Fruit fly (Drosophila melanogaster) whole organism, embryonic: ENCODE measurements around the gene CG14537.

ENCODE experiments used
- CG11560 ChIP-seq: fragments of 200-800 bp; sonication (Bioruptor generic); IDR thresholded peaks from 3 replicates; pipeline ENCODE4 v1.3.6; 2022; ENCODE audit warnings: missing biosample characterization, missing genetic modification characterization
- CG13287 ChIP-seq: fragments of 200-800 bp; sonication (Bioruptor generic); IDR thresholded peaks from 2 replicates; pipeline ENCODE4 v1.3.6; 2022; ENCODE audit warnings: missing biosample characterization, missing genetic modification characterization; ENCODE audit not compliant: partially characterized antibody
- CG13296 ChIP-seq: fragments of 200-800 bp; sonication (Bioruptor generic); optimal IDR thresholded peaks from 3 replicates; lab custom pipeline; 2018; ENCODE audit warnings: missing biosample characterization, mild to moderate bottlenecking, missing genetic modification characterization
- CG14860 ChIP-seq: fragments of 200-800 bp; sonication (Bioruptor generic); IDR thresholded peaks from 3 replicates; pipeline ENCODE4 v1.3.6; 2022; ENCODE audit warnings: missing biosample characterization, missing genetic modification characterization; ENCODE audit not compliant: partially characterized antibody
- CG2199 ChIP-seq: fragments of 200-800 bp; sonication (Bioruptor generic); IDR thresholded peaks from 3 replicates; pipeline ENCODE4 v1.3.6; 2022; ENCODE audit warnings: missing biosample characterization, missing genetic modification characterization
- CG2678 ChIP-seq: fragments of 200-800 bp; sonication (Bioruptor generic); optimal IDR thresholded peaks from 3 replicates; lab custom pipeline; 2019; ENCODE audit warnings: missing biosample characterization, mild to moderate bottlenecking, missing genetic modification characterization, moderate library complexity
- CG30403 ChIP-seq: fragments of 200-800 bp; sonication (Bioruptor generic); optimal IDR thresholded peaks from 3 replicates; lab custom pipeline; 2016; ENCODE audit warnings: missing biosample characterization, missing genetic modification characterization
- CG31441 ChIP-seq: fragments of 200-800 bp; sonication (Bioruptor generic); IDR thresholded peaks from 2 replicates; pipeline ENCODE4 v1.3.6; 2022; ENCODE audit warnings: missing biosample characterization, missing genetic modification characterization
- CG4360 ChIP-seq: fragments of 200-800 bp; sonication (Bioruptor generic); IDR thresholded peaks from 2 replicates; pipeline ENCODE4 v1.3.6; 2022; ENCODE audit warnings: missing biosample characterization, missing genetic modification characterization
- CG4424 ChIP-seq: fragments of 200-800 bp; sonication (Bioruptor generic); optimal IDR thresholded peaks from 3 replicates; lab custom pipeline; 2016; ENCODE audit warnings: missing biosample characterization, missing genetic modification characterization
- CG6254 ChIP-seq: fragments of 200-800 bp; sonication (Bioruptor generic); optimal IDR thresholded peaks from 3 replicates; lab custom pipeline; 2017; ENCODE audit warnings: mild to moderate bottlenecking, missing biosample characterization, missing genetic modification reagents, missing genetic modification characterization
- CG7839 ChIP-seq: fragments of 200-800 bp; sonication (Bioruptor generic); optimal IDR thresholded peaks from 3 replicates; lab custom pipeline; 2018; ENCODE audit warnings: missing biosample characterization, mild to moderate bottlenecking, missing genetic modification characterization, moderate library complexity
- CG9609 ChIP-seq: fragments of 200-800 bp; sonication (Bioruptor generic); optimal IDR thresholded peaks from 3 replicates; lab custom pipeline; 2016; ENCODE audit warnings: missing biosample characterization, missing genetic modification characterization
- CG9876 ChIP-seq: fragments of 200-800 bp; sonication (Bioruptor generic); optimal IDR thresholded peaks from 2 replicates; lab custom pipeline; 2016; ENCODE audit warnings: missing biosample characterization, missing genetic modification characterization
- CHES-1-like ChIP-seq: fragments of 200-800 bp; sonication (Bioruptor generic); optimal IDR thresholded peaks from 2 replicates; lab custom pipeline; 2016; ENCODE audit warnings: missing biosample characterization, missing genetic modification characterization
- Dek ChIP-seq: fragments of 200-800 bp; sonication (Bioruptor generic); optimal IDR thresholded peaks from 3 replicates; lab custom pipeline; 2019; ENCODE audit warnings: missing biosample characterization, mild to moderate bottlenecking, missing genetic modification characterization, moderate library complexity
- E2f2 ChIP-seq: fragments of 200-800 bp; sonication (Bioruptor generic); IDR thresholded peaks from 2 replicates; pipeline ENCODE4 v1.3.6; 2022; ENCODE audit warnings: missing biosample characterization, missing genetic modification characterization
- Fer3 ChIP-seq: fragments of 200-800 bp; sonication (Bioruptor generic); optimal IDR thresholded peaks from 2 replicates; lab custom pipeline; 2018; ENCODE audit warnings: missing biosample characterization, mild to moderate bottlenecking, missing genetic modification characterization, moderate library complexity
- HLH3B ChIP-seq: fragments of 200-800 bp; sonication (Bioruptor generic); IDR thresholded peaks from 2 replicates; pipeline ENCODE4 v1.3.6; 2022; ENCODE audit warnings: missing biosample characterization, missing genetic modification characterization
- HLH54F ChIP-seq: fragments of 200-800 bp; sonication (Bioruptor generic); optimal IDR thresholded peaks from 3 replicates; lab custom pipeline; 2016; ENCODE audit warnings: missing biosample characterization, missing genetic modification characterization
- Hmx ChIP-seq: fragments of 200-800 bp; sonication (Bioruptor generic); optimal IDR thresholded peaks from 2 replicates; lab custom pipeline; 2016; ENCODE audit warnings: missing biosample characterization, missing genetic modification characterization
- Med ChIP-seq: fragments of 200-800 bp; sonication (Bioruptor generic); peaks from one replicate; lab custom pipeline; 2016; ENCODE audit warnings: missing biosample characterization, missing genetic modification characterization, mild to moderate bottlenecking, inconsistent platforms, moderate library complexity
- Myb ChIP-seq: fragments of 200-800 bp; sonication (Bioruptor generic); optimal IDR thresholded peaks from 2 replicates; lab custom pipeline; 2016; ENCODE audit warnings: missing biosample characterization, missing genetic modification characterization
- Oaz ChIP-seq: fragments of 200-800 bp; sonication (Bioruptor generic); IDR thresholded peaks from 2 replicates; pipeline ENCODE4 v1.3.6; 2022; ENCODE audit warnings: missing biosample characterization, missing genetic modification characterization
- Oli ChIP-seq: fragments of 200-800 bp; sonication (Bioruptor generic); optimal IDR thresholded peaks from 2 replicates; lab custom pipeline; 2018; ENCODE audit warnings: missing biosample characterization, mild to moderate bottlenecking, missing genetic modification characterization, moderate library complexity
- Ravus ChIP-seq: fragments of 200-800 bp; sonication (Bioruptor generic); IDR thresholded peaks from 2 replicates; pipeline ENCODE4 v1.3.6; 2022; ENCODE audit warnings: missing biosample characterization, missing genetic modification characterization
- Rfx ChIP-seq: fragments of 200-800 bp; sonication (Bioruptor generic); IDR thresholded peaks from 2 replicates; pipeline ENCODE4 v1.3.6; 2022; ENCODE audit warnings: missing biosample characterization, missing genetic modification characterization
- Side ChIP-seq: fragments of 200-800 bp; sonication (Bioruptor generic); optimal IDR thresholded peaks from 2 replicates; lab custom pipeline; 2016; ENCODE audit warnings: missing biosample characterization, missing genetic modification characterization
- Sin3A ChIP-seq: fragments of >200 bp; optimal IDR thresholded peaks from 2 replicates; lab custom pipeline; 2018
- Tbp ChIP-seq: fragments of >200 bp; optimal IDR thresholded peaks from 2 replicates; lab custom pipeline; 2018; ENCODE audit warnings: missing biosample characterization, missing genetic modification characterization
- Trl ChIP-seq, 3 experiments: fragments of >200 bp in 2 of 3; fragments of 200-800 bp in 1 of 3; sonication (Bioruptor generic) in 1 of 3; optimal IDR thresholded peaks; 2 replicates in 1 of 3; 3 replicates in 2 of 3; lab custom pipeline; 2016 to 2017; ENCODE audit warnings: missing biosample characterization in 1 of 3, missing genetic modification characterization in 1 of 3
- Xbp1 ChIP-seq: fragments of 200-800 bp; sonication (Bioruptor generic); optimal IDR thresholded peaks from 3 replicates; lab custom pipeline; 2016; ENCODE audit warnings: missing biosample characterization, mild to moderate bottlenecking, missing genetic modification characterization
- Xrp1 ChIP-seq: fragments of 200-800 bp; sonication (Bioruptor generic); IDR thresholded peaks from 2 replicates; pipeline ENCODE4 v1.3.6; 2022; ENCODE audit warnings: missing biosample characterization, missing genetic modification characterization
- br ChIP-seq: fragments of >200 bp; optimal IDR thresholded peaks from 2 replicates; lab custom pipeline; 2017
- caup ChIP-seq: fragments of 200-800 bp; sonication (Bioruptor generic); optimal IDR thresholded peaks from 3 replicates; lab custom pipeline; 2017; ENCODE audit warnings: missing biosample characterization, mild to moderate bottlenecking, missing genetic modification characterization, moderate library complexity; ENCODE audit not compliant: severe bottlenecking
- chn ChIP-seq: fragments of 200-800 bp; sonication (Bioruptor generic); optimal IDR thresholded peaks from 2 replicates; lab custom pipeline; 2016; ENCODE audit warnings: missing biosample characterization, missing genetic modification characterization
- crol ChIP-seq: fragments of 200-800 bp; sonication (Bioruptor generic); IDR thresholded peaks from 2 replicates; pipeline ENCODE4 v1.3.6; 2022; ENCODE audit warnings: missing biosample characterization, missing genetic modification characterization
- crp ChIP-seq, 2 experiments: fragments of 200-800 bp; sonication (Bioruptor generic); optimal IDR thresholded peaks; 2 replicates in 1 of 2; 3 replicates in 1 of 2; lab custom pipeline; 2017; ENCODE audit warnings: missing biosample characterization in 2 of 2, missing genetic modification characterization in 2 of 2, mild to moderate bottlenecking in 1 of 2, moderate library complexity in 1 of 2
- dati ChIP-seq: fragments of 200-800 bp; sonication (Bioruptor generic); IDR thresholded peaks from 2 replicates; pipeline ENCODE4 v1.3.6; 2022; ENCODE audit warnings: missing biosample characterization, missing genetic modification characterization
- esg ChIP-seq: fragments of 200-800 bp; sonication (Bioruptor generic); conservative IDR thresholded peaks from 2 replicates; pipeline ENCODE4 v1.3.6; 2022; ENCODE audit warnings: missing biosample characterization, missing genetic modification characterization
- gem ChIP-seq: fragments of 200-800 bp; sonication (Bioruptor generic); optimal IDR thresholded peaks from 2 replicates; lab custom pipeline; 2019; ENCODE audit warnings: missing biosample characterization, mild to moderate bottlenecking, missing genetic modification characterization, moderate library complexity
- gro ChIP-seq: fragments of 200-800 bp; sonication (Bioruptor generic); optimal IDR thresholded peaks from 2 replicates; lab custom pipeline; 2016; ENCODE audit warnings: missing biosample characterization, missing genetic modification characterization
- hbn ChIP-seq: fragments of 200-800 bp; sonication (Bioruptor generic); IDR thresholded peaks from 2 replicates; pipeline ENCODE4 v1.3.6; 2022; ENCODE audit warnings: missing biosample characterization, missing genetic modification characterization; ENCODE audit not compliant: partially characterized antibody
- knrl ChIP-seq: fragments of 200-800 bp; sonication (Bioruptor generic); IDR thresholded peaks from 3 replicates; pipeline ENCODE4 v1.3.6; 2022; ENCODE audit warnings: missing biosample characterization, missing genetic modification characterization; ENCODE audit not compliant: partially characterized antibody
- sens ChIP-seq: fragments of 200-800 bp; sonication (Bioruptor generic); peaks from one replicate; lab custom pipeline; 2016; ENCODE audit warnings: missing biosample characterization, missing genetic modification characterization
- tgo ChIP-seq: fragments of 200-800 bp; sonication (Bioruptor generic); IDR thresholded peaks from 3 replicates; pipeline ENCODE4 v1.3.6; 2022; ENCODE audit warnings: missing biosample characterization, missing genetic modification characterization
- tna ChIP-seq: fragments of 200-800 bp; sonication (Bioruptor generic); IDR thresholded peaks from 2 replicates; pipeline ENCODE4 v1.3.6; 2022; ENCODE audit warnings: missing biosample characterization, missing genetic modification characterization; ENCODE audit not compliant: partially characterized antibody
- ttk ChIP-seq: fragments of 200-800 bp; sonication (Bioruptor generic); IDR thresholded peaks from 2 replicates; pipeline ENCODE4 v2.1.2; 2022; ENCODE audit warnings: missing biosample characterization, missing genetic modification characterization
- usp ChIP-seq: fragments of >200 bp; optimal IDR thresholded peaks from 2 replicates; lab custom pipeline; 2017; ENCODE audit warnings: missing biosample characterization, missing genetic modification characterization
- zen2 ChIP-seq: fragments of 200-800 bp; sonication (Bioruptor generic); IDR thresholded peaks from 3 replicates; pipeline ENCODE4 v1.3.6; 2022; ENCODE audit warnings: missing biosample characterization, missing genetic modification characterization; ENCODE audit not compliant: partially characterized antibody

The CG14537 gene

dm6 chr2L:7821279-7821848 is 18.9 kb upstream of the CG14537 start (continued):
- peak; percentile 27; the same call in 1 of the 2 replicates for TF ChIP-seq E2f2 (GFP tag; lab: Robert Waterston, UW)
- TF ChIP-seq Oli (tag; lab: Kevin White, UChicago): peak; percentile 15
- TF ChIP-seq CG11560 (tag; lab: Robert Waterston, UW): no peak
- no peak for TF ChIP-seq Trl (optimal IDR thresholded peaks at IDR 0.05; lab: Kevin White, UChicago)
- peak; percentile 45 for TF ChIP-seq Trl (GFP tag; optimal IDR thresholded peaks at IDR 0.05; lab: Kevin White, UChicago)
- TF ChIP-seq CG9609 (GFP tag; lab: Kevin White, UChicago): peak; percentile 57
- TF ChIP-seq dati (GFP tag; lab: Robert Waterston, UW): 0 out of 2 replicates have a peak, but pooled peaks have one; percentile 8
- TF ChIP-seq CG9876: peak; percentile 24
- peak; percentile 51 for TF ChIP-seq CG13296 (GFP tag; lab: Kevin White, UChicago)
- no peak for TF ChIP-seq crol (GFP tag; lab: Robert Waterston, UW)
- peak; percentile 33 for TF ChIP-seq CG4424
- peak; percentile 34 for TF ChIP-seq Dek (tag; lab: Kevin White, UChicago)
- peak; percentile 58 for TF ChIP-seq Sin3A (lab: Kevin White, UChicago)
- TF ChIP-seq Fer3: peak; percentile 46
- TF ChIP-seq CHES-1-like (GFP tag; lab: Kevin White, UChicago): peak; percentile 19
- no peak for TF ChIP-seq CG7839 (tag; lab: Kevin White, UChicago)
- TF ChIP-seq Hmx: no peak
- peak; percentile 39 for TF ChIP-seq esg
- TF ChIP-seq caup: peak; percentile 36
- TF ChIP-seq CG31441: peak; percentile 74
- peak; percentile 57 for TF ChIP-seq HLH54F (GFP tag; lab: Kevin White, UChicago)
- TF ChIP-seq HLH3B: 0 out of 2 replicates have a peak, but pooled peaks have one; percentile 48
- TF ChIP-seq Side (GFP tag; lab: Kevin White, UChicago): peak; percentile 43
- TF ChIP-seq CG4360 (GFP tag; lab: Robert Waterston, UW): no peak
- peak; percentile 78 for TF ChIP-seq Rfx
- TF ChIP-seq CG14860 (GFP tag; lab: Robert Waterston, UW): peak; percentile 63
- TF ChIP-seq zen2 (GFP tag; lab: Robert Waterston, UW): peak; percentile 84
- TF ChIP-seq tna (GFP tag; lab: Robert Waterston, UW): peak; percentile 67
- peak; percentile 63 for TF ChIP-seq gro
- TF ChIP-seq CG13287: peak; percentile 89
- TF ChIP-seq Xbp1: peak; percentile 75
- TF ChIP-seq tgo: peak; percentile 18; the same call in 1 of the 3 replicates
- TF ChIP-seq sens (GFP tag; lab: Kevin White, UChicago): peak; percentile 93
- no peak for TF ChIP-seq CG2678 (tag; lab: Kevin White, UChicago)
- peak; percentile 59 for TF ChIP-seq gem
- TF ChIP-seq knrl (GFP tag; lab: Robert Waterston, UW): peak; percentile 86
- TF ChIP-seq usp (GFP tag; lab: Kevin White, UChicago): no peak
- 0 out of 3 replicates have a peak, but pooled peaks have one; percentile 14 for TF ChIP-seq CG2199 (GFP tag; lab: Robert Waterston, UW)
- peak; percentile 67 for TF ChIP-seq chn (GFP tag; lab: Kevin White, UChicago)
- TF ChIP-seq ttk: peak; percentile 52; the same call in 1 of the 2 replicates
- peak; percentile 43; the same call in 1 of the 2 replicates for TF ChIP-seq Oaz (GFP tag; lab: Robert Waterston, UW)
- peak; percentile 71 for TF ChIP-seq CG30403 (GFP tag; lab: Kevin White, UChicago)
- no peak for TF ChIP-seq br (lab: Kevin White, UChicago)
- no peak for TF ChIP-seq CG6254 (GFP tag; lab: Kevin White, UChicago)
- TF ChIP-seq crp (GFP tag; optimal IDR thresholded peaks at IDR 0.05; lab: Kevin White, UChicago): peak in 1 of 2 experiments; percentile 52
- peak; percentile 95 for TF ChIP-seq Med (GFP tag; lab: Kevin White, UChicago)
- TF ChIP-seq Xrp1 (GFP tag; lab: Robert Waterston, UW): peak; percentile 68
- no peak for TF ChIP-seq Ravus (GFP tag; lab: Robert Waterston, UW)
- peak; percentile 87 for TF ChIP-seq hbn
- peak; percentile 41 for TF ChIP-seq Myb (GFP tag; lab: Kevin White, UChicago)
- no peak for TF ChIP-seq Tbp
